Worm (Caenorhabditis elegans): ENCODE measurements around the gene arrd-4.

Gene arrd-4

DNA sequence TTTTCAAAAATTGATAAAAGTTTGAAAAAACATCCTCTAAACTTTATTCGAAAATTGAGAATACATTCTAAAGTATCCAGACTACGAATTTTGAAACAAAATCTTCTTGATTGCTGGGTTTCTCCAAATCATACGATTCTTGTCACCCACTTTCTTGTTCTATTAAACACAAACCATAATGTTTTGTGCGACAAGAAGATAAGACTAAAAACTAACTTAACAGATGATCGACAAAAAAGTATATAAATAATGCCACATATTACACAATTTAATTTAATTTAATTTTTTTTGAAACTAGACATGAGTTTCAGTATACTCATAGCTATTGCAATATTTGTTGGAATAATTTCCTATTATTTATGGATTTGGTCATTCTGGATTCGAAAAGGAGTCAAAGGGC lies 34.8 kb downstream of the arrd-4 start, which contains the start of gene cyp-13A7:
Gene cyp-13A7, plus strand, starts transcription at position 301 of the 400 bp plus-strand sequence.
- no peak for TF ChIP-seq him-1 (tag; optimal IDR thresholded peaks at IDR 0.05)
- no peak for TF ChIP-seq W03F9.2 (tag; optimal IDR thresholded peaks at IDR 0.05)
- TF ChIP-seq dao-5 (tag; optimal IDR thresholded peaks at IDR 0.05), result no peak

DNA sequence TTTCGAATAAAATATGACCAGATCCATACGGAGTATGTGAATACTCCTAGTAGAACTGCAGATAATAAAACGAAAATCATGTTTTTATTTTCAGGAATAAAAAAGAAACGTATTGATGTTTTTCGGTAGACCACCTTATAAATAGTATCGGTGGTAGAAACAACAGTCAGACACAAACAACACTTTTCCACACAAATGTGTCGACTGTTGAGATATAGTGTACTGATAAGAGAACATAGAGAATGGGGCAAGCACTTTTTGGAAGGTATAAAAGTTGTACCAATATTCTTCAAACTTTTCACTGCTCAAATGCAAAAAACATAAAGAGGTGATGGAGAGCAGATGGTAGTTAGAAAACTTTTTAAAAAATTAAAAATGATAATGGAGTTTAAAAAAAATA lies 35.5 kb downstream of the arrd-4 start, which contains the start of gene cyp-13A6:
Gene cyp-13A6, minus strand, starts transcription at position 180 of the 400 bp plus-strand sequence.
- TF ChIP-seq dao-5 (tag; optimal IDR thresholded peaks at IDR 0.05) (no peak), him-1 (tag; optimal IDR thresholded peaks at IDR 0.05) (no peak)

DNA sequence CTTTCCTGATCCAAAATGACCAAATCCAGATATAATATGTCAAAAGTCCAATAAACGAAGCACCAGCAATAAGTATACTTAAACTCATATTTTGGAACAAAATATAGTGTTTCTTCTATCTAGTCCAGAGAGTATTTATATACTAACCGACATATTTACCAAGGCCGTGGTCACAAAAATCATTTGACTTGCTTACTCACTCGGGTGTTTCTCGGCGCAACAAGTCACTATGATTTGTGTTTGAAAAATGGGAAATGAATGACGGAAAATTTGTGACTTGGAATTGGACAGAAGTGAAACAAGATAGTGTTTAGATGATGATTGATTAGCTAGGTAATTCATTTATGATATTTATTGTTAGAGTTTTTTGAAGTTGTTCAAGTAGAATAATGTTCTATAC lies 37.9 kb downstream of the arrd-4 start, which contains the start of gene cyp-13A5:
Gene cyp-13A5, minus strand, starts transcription at position 112 of the 400 bp plus-strand sequence.
- no peak for TF ChIP-seq dao-5 (tag; optimal IDR thresholded peaks at IDR 0.05)
- no peak for TF ChIP-seq W03F9.2 (tag; optimal IDR thresholded peaks at IDR 0.05)
- TF ChIP-seq him-1 (tag; optimal IDR thresholded peaks at IDR 0.05), result no peak

DNA sequence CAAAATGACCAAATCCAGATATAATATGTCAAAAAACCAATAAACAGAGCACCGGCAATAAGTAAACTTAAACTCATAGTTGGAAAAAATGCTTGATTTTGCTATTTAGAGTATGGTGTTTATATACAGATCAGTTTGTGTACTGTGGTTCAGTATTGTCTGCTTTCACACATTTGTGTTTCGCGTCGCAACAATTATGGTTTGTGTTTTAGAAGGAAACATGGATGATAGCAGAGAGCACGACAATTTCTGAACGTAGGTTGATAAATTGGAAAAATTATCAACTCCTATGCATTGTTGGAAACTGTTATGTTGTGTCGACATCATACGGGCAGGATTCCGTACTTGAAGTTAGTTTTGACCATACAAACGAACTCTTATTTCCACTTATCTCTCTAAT lies 40.4 kb downstream of the arrd-4 start, which contains the start of gene cyp-13A4:
Gene cyp-13A4, minus strand, starts transcription at position 77 of the 400 bp plus-strand sequence.
- TF ChIP-seq him-1 (tag; optimal IDR thresholded peaks at IDR 0.05), result no peak
- TF ChIP-seq dao-5 (tag; optimal IDR thresholded peaks at IDR 0.05), result no peak
- TF ChIP-seq W03F9.2 (tag; optimal IDR thresholded peaks at IDR 0.05), result no peak

DNA sequence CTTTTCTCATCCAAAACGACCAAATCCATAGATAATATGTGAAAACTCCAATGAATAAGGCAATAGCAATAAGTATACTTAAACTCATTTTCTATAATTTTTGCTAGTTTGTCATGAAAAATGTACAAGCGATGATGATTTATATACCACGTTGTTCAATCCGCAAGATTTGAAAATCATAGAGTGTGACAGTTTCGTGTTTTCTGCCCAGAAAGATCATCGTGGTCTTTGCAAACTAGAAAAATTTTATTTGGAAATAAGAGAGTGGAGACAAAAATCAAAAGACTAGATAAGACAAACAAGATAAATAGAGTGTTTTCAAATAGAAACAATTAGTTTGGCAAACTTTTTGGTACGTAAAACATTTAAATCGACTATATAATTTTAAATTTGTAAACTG lies 44.9 kb downstream of the arrd-4 start, which contains the start of gene cyp-13A3:
Gene cyp-13A3, minus strand, starts transcription at position 101 of the 400 bp plus-strand sequence.
- TF ChIP-seq him-1 (tag; optimal IDR thresholded peaks at IDR 0.05) (no peak), dao-5 (tag; optimal IDR thresholded peaks at IDR 0.05) (no peak), W03F9.2 (tag; optimal IDR thresholded peaks at IDR 0.05) (no peak)

- TF ChIP-seq W03F9.2 (tag; optimal IDR thresholded peaks at IDR 0.05), result no peak
- TF ChIP-seq dao-5 (tag; optimal IDR thresholded peaks at IDR 0.05), result no peak
Observed at ce11 chrII:9791185-9791584, 46.9 kb downstream of the arrd-4 start.

ce11 chrII:9787395-9788152 lies 50.5 kb downstream of the arrd-4 start, which contains the start of gene cyp-13A2:
TSS of gene cyp-13A2 (minus strand) at chrII:9787629.
- TF ChIP-seq dao-5 (tag; optimal IDR thresholded peaks at IDR 0.05), result no peak
- no peak for TF ChIP-seq W03F9.2 (tag; optimal IDR thresholded peaks at IDR 0.05)
- no peak for TF ChIP-seq him-1 (tag; optimal IDR thresholded peaks at IDR 0.05)
